Worm (Caenorhabditis elegans) whole organism, L3 larva: ENCODE results near the gene Y39A1A.9.
A peak's percentile ranks its signal among the peaks of the same experiment; 100 is the strongest.

Experiments
- aly-2 ChIP-seq: fragments of 150-350 bp; optimal IDR thresholded peaks from 2 replicates; lab custom pipeline; 2014; ENCODE audit warnings: missing biosample characterization, missing genetic modification characterization
- ama-1 ChIP-seq: fragments of 150-350 bp; optimal IDR thresholded peaks from 2 replicates; lab custom pipeline; 2018
- ceh-28 ChIP-seq: fragments of 150-350 bp; optimal IDR thresholded peaks from 2 replicates; lab custom pipeline; 2014; ENCODE audit warnings: missing biosample characterization, missing genetic modification reagents, missing genetic modification characterization
- ceh-9 ChIP-seq: sonication (generic microtip); optimal IDR thresholded peaks from 2 replicates; lab custom pipeline; 2018; ENCODE audit warnings: missing biosample characterization, missing genetic modification characterization
- egl-27 ChIP-seq: sonication (generic microtip); optimal IDR thresholded peaks from 4 replicates; lab custom pipeline; 2017; ENCODE audit warnings: missing biosample characterization, missing genetic modification reagents, missing genetic modification characterization
- egl-5 ChIP-seq: fragments of 150-350 bp; optimal IDR thresholded peaks from 2 replicates; lab custom pipeline; 2017; ENCODE audit warnings: missing biosample characterization, missing genetic modification reagents, missing genetic modification characterization, inconsistent platforms
- elt-2 ChIP-seq: sonication (generic microtip); optimal IDR thresholded peaks from 2 replicates; lab custom pipeline; 2016; ENCODE audit warnings: missing genetic modification reagents, mild to moderate bottlenecking, missing genetic modification characterization, missing compliant biosample characterization
- eor-1 ChIP-seq, 2 experiments: fragments of 150-350 bp; optimal IDR thresholded peaks; 2 replicates each; lab custom pipeline; 2014 to 2018; ENCODE audit warnings: missing biosample characterization in 2 of 2, missing genetic modification characterization in 2 of 2
- fkh-10 ChIP-seq: sonication (generic microtip); optimal IDR thresholded peaks from 2 replicates; lab custom pipeline; 2017; ENCODE audit warnings: missing biosample characterization, missing genetic modification reagents, missing genetic modification characterization
- hmg-11 ChIP-seq: sonication (generic microtip); optimal IDR thresholded peaks from 2 replicates; lab custom pipeline; 2016; ENCODE audit warnings: missing genetic modification characterization, missing compliant biosample characterization
- jun-1 ChIP-seq: fragments of 150-350 bp; optimal IDR thresholded peaks from 2 replicates; lab custom pipeline; 2014; ENCODE audit warnings: missing biosample characterization, missing genetic modification reagents, missing genetic modification characterization
- lin-15B ChIP-seq: fragments of 150-350 bp; optimal IDR thresholded peaks from 2 replicates; lab custom pipeline; 2014; ENCODE audit warnings: missing biosample characterization, missing genetic modification characterization
- lin-39 ChIP-seq: fragments of 150-350 bp; optimal IDR thresholded peaks from 2 replicates; lab custom pipeline; 2018; ENCODE audit warnings: missing biosample characterization, missing genetic modification reagents, missing genetic modification characterization
- lsy-12 ChIP-seq: sonication (generic microtip); optimal IDR thresholded peaks from 2 replicates; lab custom pipeline; 2016; ENCODE audit warnings: mild to moderate bottlenecking, missing genetic modification characterization, missing compliant biosample characterization
- mdl-1 ChIP-seq: fragments of 150-350 bp; optimal IDR thresholded peaks from 2 replicates; lab custom pipeline; 2014; ENCODE audit warnings: missing biosample characterization, missing genetic modification characterization
- mml-1 ChIP-seq: fragments of 150-350 bp; sonication (generic microtip); optimal IDR thresholded peaks from 3 replicates; lab custom pipeline; 2014; ENCODE audit warnings: missing biosample characterization, missing genetic modification characterization
- nfya-1 ChIP-seq: sonication (generic microtip); optimal IDR thresholded peaks from 2 replicates; lab custom pipeline; 2017; ENCODE audit warnings: missing genetic modification characterization, mild to moderate bottlenecking, missing compliant biosample characterization, antibody characterized with exemption, moderate library complexity; ENCODE audit not compliant: insufficient read depth
- nhr-11 ChIP-seq: fragments of 150-350 bp; optimal IDR thresholded peaks from 2 replicates; lab custom pipeline; 2014; ENCODE audit warnings: missing biosample characterization, missing genetic modification characterization
- nhr-23 ChIP-seq: fragments of 150-350 bp; optimal IDR thresholded peaks from 2 replicates; lab custom pipeline; 2014; ENCODE audit warnings: missing biosample characterization, missing genetic modification reagents, missing genetic modification characterization
- nhr-25 ChIP-seq: sonication (generic microtip); optimal IDR thresholded peaks from 2 replicates; lab custom pipeline; 2017; ENCODE audit warnings: missing biosample characterization, missing genetic modification characterization
- nhr-28 ChIP-seq: fragments of 150-350 bp; optimal IDR thresholded peaks from 2 replicates; lab custom pipeline; 2014; ENCODE audit warnings: missing biosample characterization, missing genetic modification characterization
- nhr-43 ChIP-seq: sonication (generic microtip); optimal IDR thresholded peaks from 2 replicates; lab custom pipeline; 2016; ENCODE audit warnings: mild to moderate bottlenecking, missing genetic modification characterization, missing compliant biosample characterization; ENCODE audit not compliant: poor library complexity, severe bottlenecking
- nhr-67 ChIP-seq: fragments of 150-350 bp; optimal IDR thresholded peaks from 2 replicates; lab custom pipeline; 2014; ENCODE audit warnings: missing biosample characterization, missing genetic modification characterization
- pha-4 ChIP-seq: fragments of 150-350 bp; optimal IDR thresholded peaks from 2 replicates; lab custom pipeline; 2014; ENCODE audit warnings: missing biosample characterization, missing genetic modification reagents, missing genetic modification characterization
- pqm-1 ChIP-seq: fragments of 150-350 bp; optimal IDR thresholded peaks from 2 replicates; lab custom pipeline; 2017; ENCODE audit warnings: missing biosample characterization, missing genetic modification characterization, inconsistent platforms
- skn-1 ChIP-seq: fragments of 150-350 bp; optimal IDR thresholded peaks from 2 replicates; lab custom pipeline; 2014; ENCODE audit warnings: missing biosample characterization, missing genetic modification characterization
- tbx-2 ChIP-seq: sonication (generic microtip); optimal IDR thresholded peaks from 2 replicates; lab custom pipeline; 2016; ENCODE audit warnings: mild to moderate bottlenecking, missing genetic modification characterization, missing compliant biosample characterization
- unc-62 ChIP-seq: fragments of 150-350 bp; sonication (generic microtip); optimal IDR thresholded peaks from 4 replicates; lab custom pipeline; 2014; ENCODE audit warnings: missing biosample characterization, missing genetic modification reagents, missing genetic modification characterization
- zag-1 ChIP-seq: fragments of 150-350 bp; optimal IDR thresholded peaks from 2 replicates; lab custom pipeline; 2014; ENCODE audit warnings: missing biosample characterization, missing genetic modification characterization

Gene Y39A1A.9

ce11 chrIII:10634034-10634433 lies 733 bp upstream of the Y39A1A.9 start (continued):
- peak; percentile 95 for TF ChIP-seq nhr-23 (tag; lab: Kevin White, UChicago)
- TF ChIP-seq nhr-67 (tag; lab: Kevin White, UChicago): no peak
- peak; percentile 35 for TF ChIP-seq fkh-10

ce11 chrIII:10632590-10633402 lies 505 bp downstream of the Y39A1A.9 start, which contains the start of gene Y39A1A.10:
Gene Y39A1A.10 (plus strand): TSS chrIII:10632728.
- TF ChIP-seq hmg-11 (tag; lab: Kevin White, UChicago) (peak; percentile 31), nhr-23 (tag; lab: Kevin White, UChicago) (peak; percentile 68), skn-1 (no peak), pha-4 (tag; lab: Kevin White, UChicago) (peak; percentile 81), nhr-11 (tag; lab: Kevin White, UChicago) (peak; percentile 24), lin-39 (peak; percentile 37), elt-2 (tag; lab: Kevin White, UChicago) (peak; percentile 24), ceh-9 (tag; lab: Kevin White, UChicago) (no peak), ceh-28 (tag; lab: Kevin White, UChicago) (peak; percentile 21), nhr-25 (tag; lab: Kevin White, UChicago) (peak; percentile 83), jun-1 (peak; percentile 33), aly-2 (tag; lab: Kevin White, UChicago) (no peak), lin-15B (tag; lab: Kevin White, UChicago) (no peak), nfya-1 (peak; percentile 27), tbx-2 (tag; lab: Kevin White, UChicago) (peak; percentile 39)
- TF ChIP-seq, all 47 proteins: peak for 11

ce11 chrIII:10631870-10632509 lies 1.3 kb downstream of the Y39A1A.9 start:
- TF ChIP-seq mml-1 (tag; lab: Kevin White, UChicago) (no peak), eor-1 (tag; optimal IDR thresholded peaks at IDR 0.05; lab: Kevin White, UChicago) (no peak), egl-5 (tag; lab: Kevin White, UChicago) (peak; percentile 12), ama-1 (lab: Kevin White, UChicago) (peak; percentile 52), zag-1 (tag; lab: Kevin White, UChicago) (no peak), nhr-25 (tag; lab: Kevin White, UChicago) (peak; percentile 20)
- TF ChIP-seq, all 47 proteins: peak for 3

ce11 chrIII:10629795-10630194 lies 3.5 kb downstream of the Y39A1A.9 start:
- TF ChIP-seq skn-1 (no peak), pha-4 (tag; lab: Kevin White, UChicago) (peak; percentile 48), lsy-12 (tag; lab: Kevin White, UChicago) (peak; percentile 3), aly-2 (tag; lab: Kevin White, UChicago) (no peak)
- TF ChIP-seq, all 47 proteins: peak for 2

ce11 chrIII:10629043-10629442 lies 4.3 kb downstream of the Y39A1A.9 start, which contains the start of gene swt-4:
Gene swt-4 (minus strand): TSS chrIII:10629143.
- TF ChIP-seq elt-2 (tag; lab: Kevin White, UChicago) (no peak), hmg-11 (tag; lab: Kevin White, UChicago) (no peak), lin-39 (no peak), nhr-11 (tag; lab: Kevin White, UChicago) (no peak), nhr-28 (tag; lab: Kevin White, UChicago) (no peak), egl-27 (tag; lab: Kevin White, UChicago) (no peak), skn-1 (no peak)

ce11 chrIII:10628360-10628759 lies 4.9 kb downstream of the Y39A1A.9 start:
- TF ChIP-seq nhr-43: peak; percentile 22
- TF ChIP-seq unc-62 (GFP tag; lab: Kevin White, UChicago): no peak
- peak; percentile 52 for TF ChIP-seq elt-2 (tag; lab: Kevin White, UChicago)
- TF ChIP-seq nhr-25 (tag; lab: Kevin White, UChicago): no peak
- peak; percentile 71 for TF ChIP-seq pha-4 (tag; lab: Kevin White, UChicago)
- peak; percentile 76 for TF ChIP-seq hmg-11 (tag; lab: Kevin White, UChicago)
- peak; percentile 30 for TF ChIP-seq mdl-1 (tag; lab: Kevin White, UChicago)
- peak; percentile 39 for TF ChIP-seq pqm-1
- no peak for TF ChIP-seq skn-1
- peak; percentile 16 for TF ChIP-seq nhr-23 (tag; lab: Kevin White, UChicago)
- TF ChIP-seq nfya-1: peak; percentile 60
